Fruit fly (Drosophila melanogaster) whole organism, adult: ENCODE data around the gene Sr-CIV.

Experiments used
- CG11617 ChIP-seq: fragments of 200-800 bp; sonication (Bioruptor generic); optimal IDR thresholded peaks from 2 replicates; lab custom pipeline; 2017; ENCODE audit warnings: mild to moderate bottlenecking, missing biosample characterization, missing genetic modification reagents, missing genetic modification characterization
- CG12768 ChIP-seq: fragments of 200-800 bp; sonication (Bioruptor generic); optimal IDR thresholded peaks from 2 replicates; lab custom pipeline; 2017; ENCODE audit warnings: missing biosample characterization, missing genetic modification characterization, mild to moderate bottlenecking, moderate library complexity, missing genetic modification reagents
- CG14711 ChIP-seq: fragments of 200-800 bp; sonication (Bioruptor generic); optimal IDR thresholded peaks from 2 replicates; lab custom pipeline; 2018; ENCODE audit warnings: missing biosample characterization, mild to moderate bottlenecking, missing genetic modification characterization, moderate library complexity
- CG1620 ChIP-seq: fragments of 200-800 bp; sonication (Bioruptor generic); optimal IDR thresholded peaks from 2 replicates; lab custom pipeline; 2016; ENCODE audit warnings: missing biosample characterization, missing genetic modification characterization
- CG33017 ChIP-seq: fragments of 200-800 bp; sonication (Bioruptor generic); optimal IDR thresholded peaks from 2 replicates; lab custom pipeline; 2018; ENCODE audit warnings: missing biosample characterization, mild to moderate bottlenecking, missing genetic modification characterization, moderate library complexity
- CG5204 ChIP-seq: fragments of 200-800 bp; sonication (Bioruptor generic); optimal IDR thresholded peaks from 2 replicates; lab custom pipeline; 2016; ENCODE audit warnings: missing biosample characterization, missing genetic modification characterization
- CG7045 ChIP-seq: fragments of 200-800 bp; sonication (Bioruptor generic); optimal IDR thresholded peaks from 2 replicates; lab custom pipeline; 2017; ENCODE audit warnings: missing biosample characterization, mild to moderate bottlenecking, missing genetic modification characterization
- CG7101 ChIP-seq: fragments of 200-800 bp; sonication (Bioruptor generic); optimal IDR thresholded peaks from 2 replicates; lab custom pipeline; 2018; ENCODE audit warnings: missing biosample characterization, mild to moderate bottlenecking, missing genetic modification characterization, moderate library complexity
- Clk ChIP-seq: fragments of 200-800 bp; sonication (Bioruptor generic); optimal IDR thresholded peaks from 2 replicates; lab custom pipeline; 2017; ENCODE audit warnings: missing biosample characterization, missing genetic modification characterization
- Crg-1 ChIP-seq: fragments of 200-800 bp; sonication (Bioruptor generic); optimal IDR thresholded peaks from 2 replicates; lab custom pipeline; 2016; ENCODE audit warnings: missing biosample characterization, missing genetic modification characterization
- Hr96 ChIP-seq: fragments of 200-800 bp; sonication (Bioruptor generic); optimal IDR thresholded peaks from 2 replicates; lab custom pipeline; 2016; ENCODE audit warnings: missing biosample characterization, missing genetic modification characterization
- Mnt ChIP-seq: fragments of 200-800 bp; sonication (Bioruptor generic); optimal IDR thresholded peaks from 2 replicates; lab custom pipeline; 2016; ENCODE audit warnings: missing biosample characterization, mild to moderate bottlenecking, missing genetic modification characterization
- bab1 ChIP-seq: fragments of 200-800 bp; sonication (Bioruptor generic); optimal IDR thresholded peaks from 3 replicates; lab custom pipeline; 2019; ENCODE audit warnings: missing biosample characterization, mild to moderate bottlenecking, missing genetic modification characterization, moderate library complexity
- cic ChIP-seq: fragments of 200-800 bp; sonication (Bioruptor generic); optimal IDR thresholded peaks from 2 replicates; lab custom pipeline; 2017; ENCODE audit warnings: missing biosample characterization, mild to moderate bottlenecking, missing genetic modification characterization, moderate library complexity
- cnc ChIP-seq, 2 experiments: fragments of >200 bp; optimal IDR thresholded peaks; 2 replicates each; lab custom pipeline; 2017
- kay ChIP-seq: fragments of 200-800 bp; sonication (Bioruptor generic); peaks from one replicate; lab custom pipeline; 2016; ENCODE audit warnings: missing biosample characterization, missing genetic modification characterization, borderline replicate concordance
- ovo ChIP-seq: fragments of 200-800 bp; sonication (Bioruptor generic); optimal IDR thresholded peaks from 2 replicates; lab custom pipeline; 2016; ENCODE audit warnings: missing biosample characterization, missing genetic modification characterization
- pad ChIP-seq: fragments of 200-800 bp; sonication (Bioruptor generic); optimal IDR thresholded peaks from 3 replicates; lab custom pipeline; 2017; ENCODE audit warnings: missing biosample characterization, missing genetic modification characterization, mild to moderate bottlenecking, moderate library complexity, missing genetic modification reagents
- tj ChIP-seq: fragments of 200-800 bp; sonication (Bioruptor generic); optimal IDR thresholded peaks from 3 replicates; lab custom pipeline; 2017; ENCODE audit warnings: missing biosample characterization, mild to moderate bottlenecking, missing genetic modification characterization, moderate library complexity
- toe ChIP-seq: fragments of 200-800 bp; sonication (Bioruptor generic); optimal IDR thresholded peaks from 2 replicates; lab custom pipeline; 2016; ENCODE audit warnings: missing biosample characterization, missing genetic modification characterization

The Sr-CIV gene

DNA sequence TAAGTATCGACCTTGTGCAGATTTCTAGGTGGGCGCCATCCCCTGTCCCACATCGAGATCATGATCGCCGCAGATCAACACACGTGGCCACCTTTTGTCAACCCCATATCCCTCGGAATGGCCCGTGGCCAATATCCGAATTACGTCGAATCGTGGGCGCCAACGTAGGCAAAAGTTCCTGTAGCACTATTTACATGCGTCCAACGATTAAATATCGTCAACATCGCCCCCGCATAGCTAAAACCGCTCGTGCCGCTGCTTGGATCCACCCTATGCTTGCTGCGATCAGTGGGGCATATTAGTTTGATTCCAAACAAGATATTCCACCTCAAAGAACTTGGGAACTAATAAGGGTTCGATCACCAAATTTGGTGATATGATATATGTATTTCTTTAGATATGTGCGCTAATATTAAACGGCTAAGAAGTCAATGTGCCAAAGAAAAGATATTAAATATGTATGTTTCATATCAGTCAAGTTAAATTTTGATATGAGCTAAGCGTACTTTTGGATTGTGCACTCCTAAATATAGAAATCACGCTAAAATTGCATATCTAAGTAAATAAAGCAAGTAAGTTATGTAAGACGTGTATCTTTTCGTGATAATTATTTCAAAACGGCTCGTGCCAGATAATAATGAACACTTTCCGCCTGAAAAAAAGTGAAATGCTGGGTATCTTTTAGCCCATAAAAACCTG, 46.6 kb downstream of the Sr-CIV start:
- no peak for TF ChIP-seq pad
- no peak for TF ChIP-seq toe (GFP tag; lab: Kevin White, UChicago)
- no peak for TF ChIP-seq tj (GFP tag; lab: Kevin White, UChicago)
- no peak for TF ChIP-seq CG33017 (tag; lab: Kevin White, UChicago)
- TF ChIP-seq CG5204, result peak; percentile 66
- TF ChIP-seq CG1620 (GFP tag; lab: Kevin White, UChicago), result no peak
- TF ChIP-seq cnc (optimal IDR thresholded peaks at IDR 0.05; lab: Kevin White, UChicago), result peak in 1 of 2 experiments; percentile 8
- TF ChIP-seq bab1, result peak; percentile 7
- TF ChIP-seq Hr96 (GFP tag; lab: Kevin White, UChicago), result peak; percentile 28
- TF ChIP-seq CG7101, result no peak
- peak; percentile 52 for TF ChIP-seq CG7045
- no peak for TF ChIP-seq CG14711
- no peak for TF ChIP-seq kay (GFP tag; lab: Kevin White, UChicago)
- TF ChIP-seq cic (GFP tag; lab: Kevin White, UChicago), result no peak
- TF ChIP-seq Mnt (GFP tag; lab: Kevin White, UChicago), result no peak
- TF ChIP-seq CG12768 (GFP tag; lab: Kevin White, UChicago), result no peak
- no peak for TF ChIP-seq Clk
- TF ChIP-seq Crg-1 (GFP tag; lab: Kevin White, UChicago), result no peak
- no peak for TF ChIP-seq ovo (GFP tag; lab: Kevin White, UChicago)
- peak; percentile 24 for TF ChIP-seq CG11617

dm6 chr2L:3476399-3477056, 47.3 kb downstream of the Sr-CIV start:
- TF ChIP-seq CG1620 (GFP tag; lab: Kevin White, UChicago) (no peak), Mnt (GFP tag; lab: Kevin White, UChicago) (peak; percentile 19), CG7045 (no peak), cnc (optimal IDR thresholded peaks at IDR 0.05; lab: Kevin White, UChicago) (peak; percentile 64 to 78)

DNA sequence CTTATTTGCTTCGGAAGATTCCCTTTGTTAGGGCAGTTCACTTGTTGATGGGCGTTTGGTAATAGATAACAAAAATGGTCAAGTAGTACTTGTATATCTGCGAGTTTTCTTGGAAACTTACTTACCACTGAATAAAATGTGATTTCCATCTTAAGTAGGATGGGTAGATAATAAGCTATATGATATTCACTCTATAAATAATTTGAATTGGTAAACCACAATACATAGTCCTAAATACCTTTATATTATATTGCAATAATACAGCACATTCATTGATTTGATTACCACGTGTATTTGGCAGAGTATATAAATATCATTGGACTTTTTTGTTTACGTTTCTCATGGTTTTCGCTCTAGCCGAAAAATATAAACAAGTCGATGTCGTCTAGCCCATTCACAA, 47.9 kb downstream of the Sr-CIV start:
- TF ChIP-seq cnc (optimal IDR thresholded peaks at IDR 0.05; lab: Kevin White, UChicago), result no peak
- no peak for TF ChIP-seq CG11617
- no peak for TF ChIP-seq CG5204
- no peak for TF ChIP-seq ovo (GFP tag; lab: Kevin White, UChicago)
- no peak for TF ChIP-seq cic (GFP tag; lab: Kevin White, UChicago)
- no peak for TF ChIP-seq Hr96 (GFP tag; lab: Kevin White, UChicago)
- no peak for TF ChIP-seq tj (GFP tag; lab: Kevin White, UChicago)
- no peak for TF ChIP-seq Crg-1 (GFP tag; lab: Kevin White, UChicago)
- no peak for TF ChIP-seq CG7101
- TF ChIP-seq CG14711, result no peak
- no peak for TF ChIP-seq Mnt (GFP tag; lab: Kevin White, UChicago)
- TF ChIP-seq CG33017 (tag; lab: Kevin White, UChicago), result no peak

- no peak for TF ChIP-seq Mnt (GFP tag; lab: Kevin White, UChicago)
- TF ChIP-seq ovo (GFP tag; lab: Kevin White, UChicago), result no peak
- TF ChIP-seq CG33017 (tag; lab: Kevin White, UChicago), result no peak
- no peak for TF ChIP-seq CG5204
- TF ChIP-seq cic (GFP tag; lab: Kevin White, UChicago), result no peak
- no peak for TF ChIP-seq kay (GFP tag; lab: Kevin White, UChicago)
These were observed 48.7 kb downstream of the Sr-CIV start for dm6 chr2L:3475168-3475567.
